Worm (Caenorhabditis elegans): ENCODE data around the gene pei-1.

pei-1 gene

DNA sequence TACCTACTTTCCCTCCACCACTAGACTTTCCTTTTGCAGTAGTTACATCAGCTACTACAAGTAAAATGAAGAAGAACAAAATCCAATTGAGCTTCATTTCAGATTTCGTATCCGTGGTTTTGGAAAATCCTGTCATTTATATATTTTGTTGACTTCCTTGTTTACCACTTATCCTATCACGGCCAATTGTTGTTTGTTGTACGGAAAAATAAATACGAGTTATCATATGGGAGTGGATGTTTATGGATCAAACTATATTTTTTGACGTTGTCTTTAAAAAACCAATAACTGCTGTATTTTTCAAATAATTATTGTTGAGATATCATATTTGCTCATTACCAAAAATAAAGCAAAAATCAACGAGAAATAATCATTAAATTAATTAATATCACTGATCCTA is 31.0 kb upstream of the pei-1 start, which contains the start of gene W09C2.9:
W09C2.9 (minus strand) TSS at position 101 of the 400 bp plus-strand sequence.
- TF ChIP-seq ceh-31 (tag; optimal IDR thresholded peaks at IDR 0.05) (no peak), ref-2 (tag; optimal IDR thresholded peaks at IDR 0.05) (no peak), lim-6 (tag; optimal IDR thresholded peaks at IDR 0.05) (no peak), pqm-1 (tag; optimal IDR thresholded peaks at IDR 0.05) (no peak)

DNA sequence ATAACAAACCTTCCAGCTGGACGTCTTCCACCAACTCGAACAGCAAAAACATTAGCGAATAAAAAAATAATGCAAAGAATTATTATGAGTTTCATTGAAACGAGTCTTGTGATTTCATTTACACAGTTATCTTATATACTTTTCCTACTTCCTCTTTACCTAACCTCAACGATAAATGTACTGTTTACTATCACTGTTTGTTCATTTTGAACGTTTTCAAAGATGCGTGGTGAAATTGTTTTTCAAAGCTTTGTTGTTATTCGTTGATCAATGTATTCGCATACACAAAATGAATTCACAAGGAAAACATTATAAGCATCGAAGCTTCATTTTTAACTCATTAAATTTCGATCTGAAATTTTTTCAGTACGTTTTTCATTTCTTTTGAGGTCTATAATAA is 30.0 kb upstream of the pei-1 start, which contains the start of gene W09C2.7:
W09C2.7 (minus strand) TSS at position 101 of the 400 bp plus-strand sequence.
- TF ChIP-seq madf-2 (tag; optimal IDR thresholded peaks at IDR 0.05) = no peak
- TF ChIP-seq ceh-19 (GFP tag; optimal IDR thresholded peaks at IDR 0.05) = no peak
- no peak for TF ChIP-seq ref-2 (tag; optimal IDR thresholded peaks at IDR 0.05)
- no peak for TF ChIP-seq hlh-30 (tag; optimal IDR thresholded peaks at IDR 0.05; ENCODE audit: insufficient read depth)
- no peak for TF ChIP-seq C38D4.7 (GFP tag; optimal IDR thresholded peaks at IDR 0.05)
- TF ChIP-seq nfya-1 (tag; optimal IDR thresholded peaks at IDR 0.05) = no peak
- TF ChIP-seq unc-3 (GFP tag; conservative IDR thresholded peaks at IDR 0.05) = no peak
- TF ChIP-seq unc-3 (tag; optimal IDR thresholded peaks at IDR 0.05) = no peak
- TF ChIP-seq fax-1 (tag; optimal IDR thresholded peaks at IDR 0.05) = no peak
- TF ChIP-seq ceh-14 (tag; optimal IDR thresholded peaks at IDR 0.05) = no peak
- TF ChIP-seq mec-3 (tag; optimal IDR thresholded peaks at IDR 0.05; ENCODE audit: borderline replicate concordance) = no peak
- no peak for TF ChIP-seq K09A11.1 (tag; optimal IDR thresholded peaks at IDR 0.05; ENCODE audit: insufficient read depth)
- no peak for TF ChIP-seq hlh-6 (tag; optimal IDR thresholded peaks at IDR 0.05)
- TF ChIP-seq pha-4 (tag; optimal IDR thresholded peaks at IDR 0.05) = no peak

DNA sequence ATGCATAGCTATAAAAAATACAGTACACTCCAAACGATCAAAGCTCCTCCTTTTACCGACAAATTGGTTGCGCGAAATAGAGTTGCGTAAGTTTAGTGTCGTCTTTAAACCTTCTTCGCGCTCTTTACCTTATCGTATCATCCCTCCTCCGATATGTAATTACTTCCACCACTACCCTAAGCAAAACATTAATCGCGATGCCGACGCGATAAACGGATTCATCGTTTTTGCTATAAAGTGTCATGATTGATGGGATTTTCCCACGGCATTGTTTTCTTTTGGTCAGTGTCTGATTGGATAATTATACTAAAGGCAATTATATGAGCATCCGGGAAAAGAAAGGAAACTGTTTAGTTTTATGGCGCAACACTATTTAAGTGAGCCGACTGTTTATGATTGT is 26.5 kb upstream of the pei-1 start:
- TF ChIP-seq elt-2 (tag; optimal IDR thresholded peaks at IDR 0.05) = no peak
- no peak for TF ChIP-seq sox-2 (GFP tag; IDR thresholded peaks at IDR 0.05)
- TF ChIP-seq zip-5 (tag; optimal IDR thresholded peaks at IDR 0.05) = no peak
- TF ChIP-seq rnt-1 (tag; optimal IDR thresholded peaks at IDR 0.05) = no peak

DNA sequence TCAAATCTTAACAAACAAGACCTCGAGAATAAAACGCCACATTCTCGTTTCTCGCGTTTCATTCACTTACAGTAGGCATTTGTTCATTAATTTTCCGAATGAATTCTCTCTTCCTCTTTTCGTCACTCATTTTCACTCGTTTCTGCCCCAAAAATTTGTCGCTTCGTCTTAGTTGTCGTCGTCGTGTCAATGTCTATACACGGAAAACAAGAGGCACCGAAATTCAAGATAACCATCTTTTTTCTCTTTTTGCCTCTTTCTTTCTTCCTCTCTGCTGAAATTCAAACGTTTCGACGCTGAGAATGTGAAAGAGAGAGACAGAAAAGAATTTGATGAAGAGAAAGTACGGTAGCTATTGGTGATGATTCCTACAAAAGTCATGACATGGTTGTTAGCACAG is 25.7 kb upstream of the pei-1 start:
- no peak for TF ChIP-seq sox-4 (tag; optimal IDR thresholded peaks at IDR 0.05)
- no peak for TF ChIP-seq ceh-6 (GFP tag; optimal IDR thresholded peaks at IDR 0.05)
- no peak for TF ChIP-seq ceh-22 (tag; optimal IDR thresholded peaks at IDR 0.05)
- TF ChIP-seq rnt-1 (tag; optimal IDR thresholded peaks at IDR 0.05) = no peak
- no peak for TF ChIP-seq pha-2 (tag; optimal IDR thresholded peaks at IDR 0.05)
- TF ChIP-seq elt-2 (tag; optimal IDR thresholded peaks at IDR 0.05) = no peak
- no peak for TF ChIP-seq madf-2 (tag; optimal IDR thresholded peaks at IDR 0.05)
- TF ChIP-seq pha-4 (tag; optimal IDR thresholded peaks at IDR 0.05) = no peak
- no peak for TF ChIP-seq nhr-11 (tag; optimal IDR thresholded peaks at IDR 0.05)
- no peak for TF ChIP-seq unc-3 (GFP tag; conservative IDR thresholded peaks at IDR 0.05)
- no peak for TF ChIP-seq unc-3 (tag; optimal IDR thresholded peaks at IDR 0.05)
- TF ChIP-seq odd-2 (tag; optimal IDR thresholded peaks at IDR 0.05) = no peak
- TF ChIP-seq ceh-24 (tag; optimal IDR thresholded peaks at IDR 0.05) = no peak
- no peak for TF ChIP-seq ceh-2 (tag; optimal IDR thresholded peaks at IDR 0.05)
- no peak for TF ChIP-seq ceh-34 (tag; optimal IDR thresholded peaks at IDR 0.05)
- TF ChIP-seq hlh-6 (tag; optimal IDR thresholded peaks at IDR 0.05) = no peak
- TF ChIP-seq F13H6.1 (tag; optimal IDR thresholded peaks at IDR 0.05) = no peak
- no peak for TF ChIP-seq fax-1 (tag; optimal IDR thresholded peaks at IDR 0.05)
- no peak for TF ChIP-seq pqm-1 (tag; optimal IDR thresholded peaks at IDR 0.05)
- TF ChIP-seq eyg-1 (tag; optimal IDR thresholded peaks at IDR 0.05) = no peak

DNA sequence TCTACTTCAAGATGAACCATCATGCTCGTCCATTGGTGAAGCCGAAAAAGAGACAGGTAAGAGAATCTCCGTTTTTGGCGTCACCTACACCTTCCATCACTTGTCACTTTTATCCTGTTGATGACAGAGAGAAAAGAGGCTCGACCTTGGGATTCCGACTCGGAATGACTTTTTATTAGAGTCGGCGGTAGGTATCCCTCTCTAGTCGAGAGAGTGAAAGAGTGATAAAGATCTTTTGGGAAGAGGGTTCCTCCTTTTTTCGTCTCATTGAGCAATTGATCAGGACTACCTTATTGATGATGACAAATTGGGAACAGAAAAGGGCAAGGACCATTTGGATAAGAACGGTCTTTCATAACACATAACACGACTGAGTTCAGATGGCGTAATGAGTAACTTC is 25.0 kb upstream of the pei-1 start:
- no peak for TF ChIP-seq ahr-1 (tag; optimal IDR thresholded peaks at IDR 0.05)
- no peak for TF ChIP-seq ceh-9 (tag; optimal IDR thresholded peaks at IDR 0.05)
- no peak for TF ChIP-seq lin-11 (tag; optimal IDR thresholded peaks at IDR 0.05)
- TF ChIP-seq ama-1 (optimal IDR thresholded peaks at IDR 0.05) = no peak
- no peak for TF ChIP-seq hlh-13 (GFP tag; optimal IDR thresholded peaks at IDR 0.05)
- no peak for TF ChIP-seq eyg-1 (tag; optimal IDR thresholded peaks at IDR 0.05)
- no peak for TF ChIP-seq elt-4 (tag; optimal IDR thresholded peaks at IDR 0.05)
- no peak for TF ChIP-seq lim-6 (tag; optimal IDR thresholded peaks at IDR 0.05)
- no peak for TF ChIP-seq sox-4 (tag; optimal IDR thresholded peaks at IDR 0.05)
- no peak for TF ChIP-seq dve-1 (tag; optimal IDR thresholded peaks at IDR 0.05)
- TF ChIP-seq unc-55 (GFP tag; optimal IDR thresholded peaks at IDR 0.05) = no peak
- TF ChIP-seq T23F11.4 (GFP tag; optimal IDR thresholded peaks at IDR 0.05) = no peak
- no peak for TF ChIP-seq fkh-6 (tag; optimal IDR thresholded peaks at IDR 0.05)
- TF ChIP-seq K02D7.2 (tag; optimal IDR thresholded peaks at IDR 0.05) = no peak
- TF ChIP-seq Y22D7AL.16 (tag; optimal IDR thresholded peaks at IDR 0.05) = no peak
